Worm (Caenorhabditis elegans): ENCODE results near the gene T03E6.9.
A peak's percentile ranks its signal among the peaks of the same experiment; 100 is the strongest.

The T03E6.9 gene

DNA sequence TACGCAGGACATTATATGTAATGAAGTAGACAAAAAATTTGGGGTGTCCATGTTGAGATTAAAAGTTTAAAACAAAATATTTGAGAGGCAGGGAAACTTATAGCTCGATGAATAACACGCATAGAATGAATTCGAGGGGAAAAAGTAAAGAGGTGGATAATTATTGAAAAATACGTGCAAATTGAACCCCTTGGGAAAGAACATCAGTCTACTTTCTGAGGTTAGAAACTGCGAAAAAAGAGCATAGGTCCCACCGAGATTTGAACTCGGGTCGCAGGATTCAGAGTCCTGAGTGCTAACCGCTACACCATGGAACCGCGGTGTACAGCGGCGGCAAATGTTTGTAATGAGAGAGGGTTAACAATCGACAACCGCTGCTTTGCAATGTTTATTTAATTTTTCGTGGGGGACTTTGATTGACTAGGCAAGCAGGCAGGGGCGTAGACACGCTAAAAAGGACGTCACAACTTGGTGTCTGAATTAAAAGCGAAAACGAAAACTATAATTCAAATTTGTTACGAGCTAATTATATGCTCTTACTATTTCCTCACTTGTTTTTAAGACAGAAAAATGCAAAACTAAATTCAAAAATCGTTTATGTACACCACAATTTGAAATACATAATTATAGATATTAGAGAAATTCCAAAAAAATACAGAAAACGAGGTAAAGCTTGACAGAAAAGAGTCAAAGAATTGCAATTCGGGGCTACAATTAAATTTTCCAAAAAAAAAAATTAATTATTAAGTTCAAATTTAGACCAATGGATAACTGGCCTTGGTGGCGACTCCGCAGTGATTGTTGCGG is 8.3 kb downstream of the T03E6.9 start, which contains the start of gene srh-269 (continued):
- peak; percentile 68 for TF ChIP-seq madf-2 (tag; optimal IDR thresholded peaks at IDR 0.05)
- TF ChIP-seq ztf-16 (tag; optimal IDR thresholded peaks at IDR 0.05) = peak; percentile 32
- peak; percentile 64 for TF ChIP-seq hlh-13 (GFP tag; optimal IDR thresholded peaks at IDR 0.05)
- no peak for TF ChIP-seq Y22D7AL.16 (tag; optimal IDR thresholded peaks at IDR 0.05)
- no peak for TF ChIP-seq unc-3 (GFP tag; conservative IDR thresholded peaks at IDR 0.05)
- peak; percentile 32 for TF ChIP-seq unc-3 (tag; optimal IDR thresholded peaks at IDR 0.05)
- peak; percentile 80 for TF ChIP-seq hlh-6 (tag; optimal IDR thresholded peaks at IDR 0.05)
- TF ChIP-seq pag-3 (tag; optimal IDR thresholded peaks at IDR 0.05; ENCODE audit: borderline replicate concordance) = no peak
- TF ChIP-seq nfya-1 (tag; optimal IDR thresholded peaks at IDR 0.05) = peak; percentile 61
- peak; percentile 20 for TF ChIP-seq dmd-4 (tag; optimal IDR thresholded peaks at IDR 0.05; ENCODE audit: borderline replicate concordance)
- TF ChIP-seq hlh-15 (tag; optimal IDR thresholded peaks at IDR 0.05) = peak; percentile 49
- TF ChIP-seq K02D7.2 (tag; optimal IDR thresholded peaks at IDR 0.05) = peak; percentile 50
- peak; percentile 13 for TF ChIP-seq ceh-9 (tag; optimal IDR thresholded peaks at IDR 0.05)
- TF ChIP-seq tbx-7 (tag; optimal IDR thresholded peaks at IDR 0.05) = no peak
- TF ChIP-seq che-1 (tag; optimal IDR thresholded peaks at IDR 0.05) = peak; percentile 79
- TF ChIP-seq pha-4 (tag; optimal IDR thresholded peaks at IDR 0.05) = no peak
- peak; percentile 74 for TF ChIP-seq rnt-1 (tag; optimal IDR thresholded peaks at IDR 0.05)
- TF ChIP-seq ceh-2 (tag; optimal IDR thresholded peaks at IDR 0.05) = peak; percentile 50
- TF ChIP-seq ceh-18 (tag; optimal IDR thresholded peaks at IDR 0.05) = peak; percentile 56
- TF ChIP-seq lin-11 (tag; optimal IDR thresholded peaks at IDR 0.05) = peak; percentile 58
- peak; percentile 68 for TF ChIP-seq ceh-34 (tag; optimal IDR thresholded peaks at IDR 0.05)
- no peak for TF ChIP-seq odd-2 (tag; optimal IDR thresholded peaks at IDR 0.05)
- TF ChIP-seq K09A11.1 (tag; optimal IDR thresholded peaks at IDR 0.05; ENCODE audit: insufficient read depth) = peak; percentile 10
- TF ChIP-seq npax-4 (tag; optimal IDR thresholded peaks at IDR 0.05) = peak; percentile 18
- peak; percentile 23 for TF ChIP-seq lim-6 (tag; optimal IDR thresholded peaks at IDR 0.05)
- no peak for TF ChIP-seq sox-2 (GFP tag; IDR thresholded peaks at IDR 0.05)
- TF ChIP-seq syd-9 (tag; optimal IDR thresholded peaks at IDR 0.05) = peak; percentile 71

ce11 chrV:16589488-16589887 is 11.0 kb downstream of the T03E6.9 start:
- TF ChIP-seq unc-42 (tag; optimal IDR thresholded peaks at IDR 0.05) (no peak), tbx-7 (tag; optimal IDR thresholded peaks at IDR 0.05) (no peak), nhr-232 (tag; optimal IDR thresholded peaks at IDR 0.05) (no peak)

- no peak for TF ChIP-seq sox-4 (tag; optimal IDR thresholded peaks at IDR 0.05)
- no peak for TF ChIP-seq nhr-11 (tag; optimal IDR thresholded peaks at IDR 0.05)
- no peak for TF ChIP-seq hlh-6 (tag; optimal IDR thresholded peaks at IDR 0.05)
- no peak for TF ChIP-seq elt-2 (tag; optimal IDR thresholded peaks at IDR 0.05)
- TF ChIP-seq unc-3 (GFP tag; conservative IDR thresholded peaks at IDR 0.05) = no peak
- no peak for TF ChIP-seq unc-3 (tag; optimal IDR thresholded peaks at IDR 0.05)
- no peak for TF ChIP-seq ceh-9 (tag; optimal IDR thresholded peaks at IDR 0.05)
- no peak for TF ChIP-seq che-1 (tag; optimal IDR thresholded peaks at IDR 0.05)
- no peak for TF ChIP-seq ets-4 (tag; optimal IDR thresholded peaks at IDR 0.05)
- no peak for TF ChIP-seq fax-1 (tag; optimal IDR thresholded peaks at IDR 0.05)
- no peak for TF ChIP-seq ceh-14 (tag; optimal IDR thresholded peaks at IDR 0.05)
- TF ChIP-seq K09A11.1 (tag; optimal IDR thresholded peaks at IDR 0.05; ENCODE audit: insufficient read depth) = no peak
- no peak for TF ChIP-seq sox-2 (GFP tag; IDR thresholded peaks at IDR 0.05)
- TF ChIP-seq ttx-3 (tag; optimal IDR thresholded peaks at IDR 0.05) = no peak
Observed at ce11 chrV:16588428-16588827, 12.1 kb downstream of the T03E6.9 start, which contains the start of gene srw-73. Gene srw-73 (minus strand): TSS chrV:16588528.
